Fruit fly (Drosophila melanogaster): ENCODE results near the gene CG3014.

- TF ChIP-seq Hr78 (GFP tag; optimal IDR thresholded peaks at IDR 0.05) = no peak
- TF ChIP-seq Jra (GFP tag; optimal IDR thresholded peaks at IDR 0.05) = no peak
- TF ChIP-seq psq (GFP tag; optimal IDR thresholded peaks at IDR 0.05) = no peak
Measured at dm6 chr3R:7749993-7750392, 52.6 kb downstream of the CG3014 start, which contains the start of gene pyd3.

Data from whole organism, wandering third instar larva.